Worm (Caenorhabditis elegans): Measurements from ENCODE around the gene T28A8.3.

The T28A8.3 gene

DNA sequence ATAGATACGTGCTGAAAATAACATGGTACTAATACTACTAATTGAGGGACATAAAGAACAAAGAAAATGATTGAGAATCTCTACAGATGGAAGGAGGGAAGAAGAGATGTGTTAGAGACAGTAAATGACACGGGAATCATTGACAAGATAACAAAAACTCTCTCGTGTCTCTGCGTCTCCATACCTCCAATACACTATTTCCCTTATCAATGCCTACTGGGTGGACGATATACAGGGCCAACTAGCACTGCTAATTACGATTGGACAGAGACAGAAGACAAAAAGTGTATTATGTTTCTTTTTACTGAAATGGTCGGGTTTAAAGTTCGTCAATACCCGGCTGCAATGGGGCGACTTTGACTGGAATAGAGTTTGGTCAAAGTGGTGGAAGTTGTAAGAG is 38.8 kb downstream of the T28A8.3 start (continued):
- TF ChIP-seq efl-1 (GFP tag; optimal IDR thresholded peaks at IDR 0.05) (no peak), hmg-20 (GFP tag; IDR thresholded peaks at IDR 0.05) (no peak), lsy-27 (tag; optimal IDR thresholded peaks at IDR 0.05; ENCODE audit: borderline replicate concordance, insufficient read depth) (no peak), sptf-2 (GFP tag; optimal IDR thresholded peaks at IDR 0.05) (no peak), unc-130 (GFP tag; optimal IDR thresholded peaks at IDR 0.05) (no peak), B0261.1 (tag; optimal IDR thresholded peaks at IDR 0.05) (no peak), nfya-1 (tag; optimal IDR thresholded peaks at IDR 0.05; ENCODE audit: borderline replicate concordance, insufficient read depth) (no peak), lin-26 (GFP tag; IDR thresholded peaks at IDR 0.05) (no peak), tbp1 (GFP tag; optimal IDR thresholded peaks at IDR 0.05) (peak; percentile 33), Y53F4B.3 (GFP tag; IDR thresholded peaks at IDR 0.05) (no peak), Y67H2A.10 (GFP tag; conservative IDR thresholded peaks at IDR 0.05) (no peak), tbx-9 (tag; optimal IDR thresholded peaks at IDR 0.05; ENCODE audit: borderline replicate concordance) (no peak), cebp-1 (GFP tag; IDR thresholded peaks at IDR 0.05) (no peak), cebp-1 (tag; optimal IDR thresholded peaks at IDR 0.05) (peak; percentile 20), let-607 (tag; optimal IDR thresholded peaks at IDR 0.05) (peak in 1 of 2 experiments; percentile 56), dpff-1 (tag; optimal IDR thresholded peaks at IDR 0.05) (no peak), hmg-1.2 (GFP tag; IDR thresholded peaks at IDR 0.05) (peak; percentile 63; the same call in 1 of the 2 replicates)

DNA sequence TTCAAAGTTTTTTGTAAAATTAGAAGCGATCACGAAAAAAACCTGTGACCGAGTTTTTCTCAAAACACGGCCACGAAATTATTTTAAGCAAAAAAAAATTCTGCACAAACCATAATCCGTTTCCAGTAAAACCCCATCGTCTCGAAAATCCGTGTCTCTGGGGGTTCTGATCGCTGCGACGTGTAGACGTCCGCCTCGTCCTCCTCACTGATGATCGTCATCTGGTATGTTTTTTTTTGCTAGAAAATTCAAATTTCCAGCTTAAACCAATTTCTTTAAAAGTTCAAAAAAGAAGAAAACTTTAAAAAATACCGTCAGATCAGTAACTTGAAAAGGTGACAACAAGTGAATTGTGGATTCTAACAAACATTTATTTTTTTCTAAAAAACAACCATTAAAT is 40.7 kb downstream of the T28A8.3 start, which contains the start of gene Y76A2B.4:
Gene Y76A2B.4 (minus strand): TSS at position 241 of the 400 bp plus-strand sequence.
- TF ChIP-seq lsy-27 (tag; optimal IDR thresholded peaks at IDR 0.05; ENCODE audit: borderline replicate concordance, insufficient read depth) (no peak), ztf-25 (GFP tag; IDR thresholded peaks at IDR 0.05) (0 out of 2 replicates have a peak, but pooled peaks have one; percentile 47), repo-1 (tag; optimal IDR thresholded peaks at IDR 0.05) (peak; percentile 57), zim-3 (tag; optimal IDR thresholded peaks at IDR 0.05) (peak; percentile 18), ztf-26 (tag; optimal IDR thresholded peaks at IDR 0.05) (peak; percentile 1), atf-7 (tag; optimal IDR thresholded peaks at IDR 0.05) (peak; percentile 22), chd-7 (tag; optimal IDR thresholded peaks at IDR 0.05) (no peak), Y53F4B.3 (GFP tag; IDR thresholded peaks at IDR 0.05) (no peak), ZK185.1 (tag; optimal IDR thresholded peaks at IDR 0.05; ENCODE audit: poor library complexity, severe bottlenecking) (peak; percentile 10), Y67H2A.10 (GFP tag; conservative IDR thresholded peaks at IDR 0.05) (no peak), let-607 (tag; optimal IDR thresholded peaks at IDR 0.05) (peak in 1 of 2 experiments; percentile 23), cebp-1 (GFP tag; IDR thresholded peaks at IDR 0.05) (no peak), cebp-1 (tag; optimal IDR thresholded peaks at IDR 0.05) (peak; percentile 8), lin-54 (GFP tag; optimal IDR thresholded peaks at IDR 0.05) (no peak), ama-1 (optimal IDR thresholded peaks at IDR 0.05) (peak; percentile 13), ama-1 (GFP tag; optimal IDR thresholded peaks at IDR 0.05) (no peak), B0336.3 (GFP tag; IDR thresholded peaks at IDR 0.05) (peak; percentile 48; the same call in 1 of the 2 replicates), ztf-3 (GFP tag; optimal IDR thresholded peaks at IDR 0.05) (peak; percentile 41), ekl-4 (GFP tag; IDR thresholded peaks at IDR 0.05) (peak; percentile 55; the same call in 1 of the 2 replicates), gei-17 (GFP tag; optimal IDR thresholded peaks at IDR 0.05) (no peak), somi-1 (GFP tag; optimal IDR thresholded peaks at IDR 0.05) (no peak), nfyb-1 (GFP tag; IDR thresholded peaks at IDR 0.05) (peak; percentile 64), nhr-27 (tag; optimal IDR thresholded peaks at IDR 0.05) (no peak), F57C9.4 (tag; optimal IDR thresholded peaks at IDR 0.05) (no peak), attf-5 (GFP tag; optimal IDR thresholded peaks at IDR 0.05) (no peak), hmg-1.2 (GFP tag; IDR thresholded peaks at IDR 0.05) (no peak), attf-3 (GFP tag; conservative IDR thresholded peaks at IDR 0.05) (no peak), mes-4 (tag; optimal IDR thresholded peaks at IDR 0.05) (no peak), pbrm-1 (GFP tag; IDR thresholded peaks at IDR 0.05) (0 out of 2 replicates have a peak, but pooled peaks have one; percentile 18), Y56A3A.18 (GFP tag; IDR thresholded peaks at IDR 0.05) (peak; percentile 32; the same call in 1 of the 2 replicates), cebp-2 (GFP tag; IDR thresholded peaks at IDR 0.05) (no peak), Y53G8AR.9 (GFP tag; conservative IDR thresholded peaks at IDR 0.05) (peak; percentile 79; the same call in 1 of the 2 replicates), dox-1 (GFP tag; IDR thresholded peaks at IDR 0.05) (0 out of 2 replicates have a peak, but pooled peaks have one; percentile 8), sea-2 (GFP tag; IDR thresholded peaks at IDR 0.05) (no peak), attf-6 (GFP tag; IDR thresholded peaks at IDR 0.05) (no peak)

Data from whole organism, young adult.